Fruit fly (Drosophila melanogaster): Measurements from ENCODE around the gene CG10903.
A peak's percentile ranks its signal among the peaks of the same experiment; 100 is the strongest.

CG10903 gene

DNA sequence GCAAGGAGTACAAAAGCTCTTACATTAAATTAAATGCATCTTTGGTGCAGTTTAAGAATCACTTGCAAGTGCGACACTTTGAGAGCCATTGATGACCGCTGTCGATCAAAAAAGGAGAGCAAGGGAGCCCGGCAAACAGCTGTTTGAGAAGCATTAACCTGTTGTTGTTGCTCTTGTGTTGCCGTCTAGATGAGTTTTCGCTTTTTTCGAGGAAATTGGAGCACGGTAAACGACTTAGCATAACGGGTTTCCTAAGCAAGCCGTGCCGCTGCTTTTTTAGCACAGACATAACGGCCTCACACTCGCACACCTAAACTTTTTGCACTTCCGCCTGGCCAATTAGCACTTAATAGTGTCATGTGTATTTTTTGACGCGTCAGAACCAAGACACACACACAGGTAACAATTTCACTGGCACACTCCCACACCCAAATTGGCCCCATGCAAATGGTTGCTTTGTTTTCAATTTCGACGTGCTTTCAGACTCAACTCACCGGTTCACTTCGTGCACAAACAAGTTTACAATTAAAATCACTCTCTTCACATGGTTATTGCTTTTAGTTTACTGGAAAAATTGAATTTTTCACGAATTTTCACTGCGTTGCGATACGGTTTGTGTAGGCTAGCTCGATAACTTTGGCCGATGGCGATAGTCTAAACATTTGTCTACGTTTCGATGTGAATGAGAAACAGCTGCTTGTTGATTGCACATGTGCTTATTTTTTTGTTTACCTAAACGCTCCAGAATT is at the start of gene CG10903, which contains the start of gene CG2747:
CG10903 (plus strand) TSS at position 261 of the 749 bp plus-strand sequence.
CG2747 (minus strand) TSS at position 640 of the 749 bp plus-strand sequence.
- peak; percentile 15 for TF ChIP-seq pad (GFP tag; optimal IDR thresholded peaks at IDR 0.05)
- TF ChIP-seq CG14711 (tag; optimal IDR thresholded peaks at IDR 0.05), result peak; percentile 2
- no peak for TF ChIP-seq CG33017 (tag; optimal IDR thresholded peaks at IDR 0.05)
- TF ChIP-seq CG12768 (GFP tag; optimal IDR thresholded peaks at IDR 0.05), result no peak
- peak; percentile 56 for TF ChIP-seq bab1 (GFP tag; optimal IDR thresholded peaks at IDR 0.05)
- peak; percentile 99 for TF ChIP-seq Mnt (GFP tag; optimal IDR thresholded peaks at IDR 0.05)
- peak; percentile 13 for TF ChIP-seq toe (GFP tag; optimal IDR thresholded peaks at IDR 0.05)
- TF ChIP-seq CG1620 (GFP tag; optimal IDR thresholded peaks at IDR 0.05), result peak; percentile 2
- TF ChIP-seq cnc (optimal IDR thresholded peaks at IDR 0.05), result no peak
- peak; percentile 22 for TF ChIP-seq Crg-1 (GFP tag; optimal IDR thresholded peaks at IDR 0.05)
- TF ChIP-seq tj (GFP tag; optimal IDR thresholded peaks at IDR 0.05), result peak; percentile 60
- TF ChIP-seq CG11617 (GFP tag; optimal IDR thresholded peaks at IDR 0.05), result peak; percentile 65
- no peak for TF ChIP-seq CG7045 (GFP tag; optimal IDR thresholded peaks at IDR 0.05)
- no peak for TF ChIP-seq Clk (GFP tag; optimal IDR thresholded peaks at IDR 0.05)
- TF ChIP-seq CG7101 (tag; optimal IDR thresholded peaks at IDR 0.05), result no peak
- TF ChIP-seq cic (GFP tag; optimal IDR thresholded peaks at IDR 0.05), result peak; percentile 62
- TF ChIP-seq CG5204 (GFP tag; optimal IDR thresholded peaks at IDR 0.05), result no peak
- TF ChIP-seq Hr96 (GFP tag; optimal IDR thresholded peaks at IDR 0.05), result no peak
- peak; percentile 64 for TF ChIP-seq ovo (GFP tag; optimal IDR thresholded peaks at IDR 0.05)
- TF ChIP-seq kay (GFP tag; ENCODE audit: borderline replicate concordance), result peak; percentile 95

DNA sequence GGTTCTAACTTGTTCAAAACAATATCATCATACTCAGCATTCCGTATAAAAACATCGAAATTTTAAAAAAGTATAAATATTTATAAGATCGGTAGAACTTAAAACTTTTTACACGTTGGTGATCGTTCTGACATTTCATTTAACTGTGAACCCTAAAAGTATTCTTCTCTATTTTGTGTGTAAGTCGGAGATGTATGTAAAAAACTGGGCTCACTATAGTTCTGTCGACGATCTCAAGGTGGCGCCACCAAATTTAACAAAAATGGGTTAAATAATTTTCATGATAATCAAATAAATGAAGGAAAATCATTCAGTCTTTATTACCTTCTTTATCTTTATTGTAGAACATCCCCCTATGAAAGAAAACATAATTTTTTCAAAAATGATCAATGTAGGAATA is 48.8 kb upstream of the CG10903 start:
- no peak for TF ChIP-seq cic (GFP tag; optimal IDR thresholded peaks at IDR 0.05)
- peak; percentile 52 for TF ChIP-seq bab1 (GFP tag; optimal IDR thresholded peaks at IDR 0.05)

DNA sequence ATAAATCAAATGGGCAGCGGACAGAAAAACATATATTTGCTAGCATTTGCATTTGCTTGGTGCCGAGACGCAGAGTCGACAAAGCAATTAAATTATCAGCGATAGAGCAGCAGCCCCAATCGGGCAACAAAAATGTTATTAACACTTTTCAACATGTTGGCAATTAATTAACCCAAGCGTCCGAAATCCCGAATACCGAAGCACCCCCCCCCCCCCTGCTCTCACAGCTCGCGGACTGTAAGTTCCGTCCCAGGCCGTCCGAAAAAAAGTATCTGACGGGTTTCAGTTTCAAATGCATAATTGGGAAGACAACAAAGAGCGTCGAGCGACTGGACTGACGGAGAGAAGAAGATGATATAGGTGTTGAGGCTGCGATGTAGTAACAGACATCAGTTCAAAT is 40.0 kb upstream of the CG10903 start:
- no peak for TF ChIP-seq bab1 (GFP tag; optimal IDR thresholded peaks at IDR 0.05)
- TF ChIP-seq Clk (GFP tag; optimal IDR thresholded peaks at IDR 0.05), result no peak
- no peak for TF ChIP-seq ovo (GFP tag; optimal IDR thresholded peaks at IDR 0.05)
- no peak for TF ChIP-seq CG7045 (GFP tag; optimal IDR thresholded peaks at IDR 0.05)
- no peak for TF ChIP-seq cic (GFP tag; optimal IDR thresholded peaks at IDR 0.05)
- TF ChIP-seq CG12768 (GFP tag; optimal IDR thresholded peaks at IDR 0.05), result no peak
- TF ChIP-seq pad (GFP tag; optimal IDR thresholded peaks at IDR 0.05), result no peak
- no peak for TF ChIP-seq CG5204 (GFP tag; optimal IDR thresholded peaks at IDR 0.05)
- TF ChIP-seq CG33017 (tag; optimal IDR thresholded peaks at IDR 0.05), result no peak
- TF ChIP-seq Crg-1 (GFP tag; optimal IDR thresholded peaks at IDR 0.05), result no peak
- no peak for TF ChIP-seq tj (GFP tag; optimal IDR thresholded peaks at IDR 0.05)
- TF ChIP-seq cnc (optimal IDR thresholded peaks at IDR 0.05), result no peak
- no peak for TF ChIP-seq CG11617 (GFP tag; optimal IDR thresholded peaks at IDR 0.05)
- no peak for TF ChIP-seq kay (GFP tag; ENCODE audit: borderline replicate concordance)

DNA sequence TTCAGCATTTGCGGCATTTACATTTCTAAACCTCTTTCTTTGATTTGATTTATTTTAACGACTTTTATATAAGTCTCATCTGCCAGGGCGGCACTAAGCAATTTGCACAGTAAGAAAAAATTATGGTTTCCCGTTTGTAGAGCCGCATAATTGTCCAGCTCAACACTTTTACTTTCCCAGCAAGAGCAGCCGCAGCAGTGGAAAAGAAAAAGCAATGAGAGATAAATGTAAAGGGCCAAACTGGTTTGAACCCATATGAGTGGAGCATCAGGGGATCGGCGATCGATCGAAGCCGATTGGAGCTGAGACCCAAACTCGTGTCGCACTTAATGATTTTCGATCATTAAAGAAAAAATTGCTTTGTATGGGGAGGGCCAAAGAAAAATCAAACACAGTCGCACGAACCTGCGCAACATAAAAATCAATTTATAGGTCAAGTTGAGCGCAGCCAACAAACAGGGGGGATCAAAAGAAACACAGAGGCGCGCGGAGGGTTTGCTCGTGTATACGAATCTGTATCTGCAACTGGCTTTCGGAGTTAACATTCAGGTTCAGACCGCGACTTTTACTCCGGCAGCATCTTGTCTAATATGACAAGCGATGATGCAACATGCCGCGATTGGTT is 39.3 kb upstream of the CG10903 start:
- TF ChIP-seq Clk (GFP tag; optimal IDR thresholded peaks at IDR 0.05) (no peak), pad (GFP tag; optimal IDR thresholded peaks at IDR 0.05) (no peak), CG5204 (GFP tag; optimal IDR thresholded peaks at IDR 0.05) (no peak), Mnt (GFP tag; optimal IDR thresholded peaks at IDR 0.05) (no peak), Crg-1 (GFP tag; optimal IDR thresholded peaks at IDR 0.05) (no peak), cnc (optimal IDR thresholded peaks at IDR 0.05) (no peak), bab1 (GFP tag; optimal IDR thresholded peaks at IDR 0.05) (no peak), tj (GFP tag; optimal IDR thresholded peaks at IDR 0.05) (no peak), CG1620 (GFP tag; optimal IDR thresholded peaks at IDR 0.05) (no peak), CG33017 (tag; optimal IDR thresholded peaks at IDR 0.05) (no peak), ovo (GFP tag; optimal IDR thresholded peaks at IDR 0.05) (no peak), CG7101 (tag; optimal IDR thresholded peaks at IDR 0.05) (no peak), CG14711 (tag; optimal IDR thresholded peaks at IDR 0.05) (no peak), cic (GFP tag; optimal IDR thresholded peaks at IDR 0.05) (no peak), CG11617 (GFP tag; optimal IDR thresholded peaks at IDR 0.05) (no peak), CG12768 (GFP tag; optimal IDR thresholded peaks at IDR 0.05) (no peak), Hr96 (GFP tag; optimal IDR thresholded peaks at IDR 0.05) (no peak), toe (GFP tag; optimal IDR thresholded peaks at IDR 0.05) (no peak), kay (GFP tag; ENCODE audit: borderline replicate concordance) (no peak), CG7045 (GFP tag; optimal IDR thresholded peaks at IDR 0.05) (no peak)

dm6 chr3R:7991446-7991845 is 38.8 kb upstream of the CG10903 start:
- TF ChIP-seq Clk (GFP tag; optimal IDR thresholded peaks at IDR 0.05), result no peak
- no peak for TF ChIP-seq CG1620 (GFP tag; optimal IDR thresholded peaks at IDR 0.05)
- no peak for TF ChIP-seq CG14711 (tag; optimal IDR thresholded peaks at IDR 0.05)
- TF ChIP-seq bab1 (GFP tag; optimal IDR thresholded peaks at IDR 0.05), result no peak
- TF ChIP-seq ovo (GFP tag; optimal IDR thresholded peaks at IDR 0.05), result no peak
- TF ChIP-seq tj (GFP tag; optimal IDR thresholded peaks at IDR 0.05), result no peak
- no peak for TF ChIP-seq CG12768 (GFP tag; optimal IDR thresholded peaks at IDR 0.05)

- TF ChIP-seq CG7045 (GFP tag; optimal IDR thresholded peaks at IDR 0.05) (no peak), Hr96 (GFP tag; optimal IDR thresholded peaks at IDR 0.05) (no peak), Mnt (GFP tag; optimal IDR thresholded peaks at IDR 0.05) (no peak), toe (GFP tag; optimal IDR thresholded peaks at IDR 0.05) (no peak), cnc (optimal IDR thresholded peaks at IDR 0.05) (no peak), CG11617 (GFP tag; optimal IDR thresholded peaks at IDR 0.05) (no peak), pad (GFP tag; optimal IDR thresholded peaks at IDR 0.05) (no peak), bab1 (GFP tag; optimal IDR thresholded peaks at IDR 0.05) (no peak), tj (GFP tag; optimal IDR thresholded peaks at IDR 0.05) (no peak), CG14711 (tag; optimal IDR thresholded peaks at IDR 0.05) (no peak), Clk (GFP tag; optimal IDR thresholded peaks at IDR 0.05) (no peak), ovo (GFP tag; optimal IDR thresholded peaks at IDR 0.05) (no peak), Crg-1 (GFP tag; optimal IDR thresholded peaks at IDR 0.05) (no peak), CG12768 (GFP tag; optimal IDR thresholded peaks at IDR 0.05) (no peak), CG1620 (GFP tag; optimal IDR thresholded peaks at IDR 0.05) (no peak), CG5204 (GFP tag; optimal IDR thresholded peaks at IDR 0.05) (no peak), CG7101 (tag; optimal IDR thresholded peaks at IDR 0.05) (no peak), kay (GFP tag; ENCODE audit: borderline replicate concordance) (no peak), CG33017 (tag; optimal IDR thresholded peaks at IDR 0.05) (no peak)
Observed at dm6 chr3R:7992100-7992499, 38.1 kb upstream of the CG10903 start.

Data from whole organism, adult.